Worm (Caenorhabditis elegans) whole organism, L1 larva: ENCODE data around the gene F44D12.19.
A peak's percentile ranks its signal among the peaks of the same experiment; 100 is the strongest.

Source experiments
- C16A3.4 ChIP-seq: fragments of 150-350 bp; optimal IDR thresholded peaks from 2 replicates; lab custom pipeline; 2014; ENCODE audit warnings: missing biosample characterization, missing genetic modification characterization
- C34B4.2 ChIP-seq: sonication (generic microtip); optimal IDR thresholded peaks from 2 replicates; lab custom pipeline; 2017; ENCODE audit warnings: mild to moderate bottlenecking, missing genetic modification characterization, missing compliant biosample characterization
- F16B12.6 ChIP-seq: fragments of 150-350 bp; optimal IDR thresholded peaks from 2 replicates; lab custom pipeline; 2014; ENCODE audit warnings: missing biosample characterization, missing genetic modification characterization
- aha-1 ChIP-seq: fragments of 150-350 bp; optimal IDR thresholded peaks from 2 replicates; lab custom pipeline; 2014; ENCODE audit warnings: missing biosample characterization, missing genetic modification characterization
- aly-2 ChIP-seq: fragments of 150-350 bp; optimal IDR thresholded peaks from 2 replicates; lab custom pipeline; 2014; ENCODE audit warnings: missing biosample characterization, missing genetic modification characterization
- ama-1 ChIP-seq: fragments of 150-350 bp; optimal IDR thresholded peaks from 2 replicates; lab custom pipeline; 2014
- blmp-1 ChIP-seq: fragments of 150-350 bp; optimal IDR thresholded peaks from 2 replicates; lab custom pipeline; 2014; ENCODE audit warnings: missing biosample characterization, missing genetic modification characterization
- ceh-63 ChIP-seq: fragments of 200-800 bp; sonication (Bioruptor generic); optimal IDR thresholded peaks from 2 replicates; lab custom pipeline; 2018; ENCODE audit warnings: mild to moderate bottlenecking, missing genetic modification characterization, missing compliant biosample characterization
- ceh-82 ChIP-seq, 3 experiments: fragments of 150-350 bp in 1 of 3; sonication (generic microtip) in 2 of 3; optimal IDR thresholded peaks; 2 replicates each; lab custom pipeline; 2014 to 2017; ENCODE audit warnings: missing biosample characterization in 3 of 3, missing genetic modification characterization in 3 of 3
- ceh-88 ChIP-seq: fragments of 200-800 bp; sonication (Bioruptor generic); IDR thresholded peaks from 2 replicates; pipeline ENCODE4 v1.3.6; 2022; ENCODE audit warnings: missing genetic modification characterization, missing compliant biosample characterization
- ceh-90 ChIP-seq: sonication (generic microtip); optimal IDR thresholded peaks from 2 replicates; lab custom pipeline; 2016; ENCODE audit warnings: missing genetic modification characterization, missing compliant biosample characterization
- dpl-1 ChIP-seq, 3 experiments: fragments of 150-350 bp in 2 of 3; sonication (generic microtip) in 1 of 3; optimal IDR thresholded peaks; 2 replicates each; lab custom pipeline; 2014 to 2017; ENCODE audit warnings: missing biosample characterization in 3 of 3, missing genetic modification characterization in 3 of 3, missing genetic modification reagents in 3 of 3
- efl-1 ChIP-seq, 4 experiments: fragments of 150-350 bp; optimal IDR thresholded peaks in 3 of 4; peaks in 1 of 4; 1 replicate in 1 of 4; 2 replicates in 3 of 4; lab custom pipeline; 2014; ENCODE audit warnings: missing biosample characterization in 2 of 4, missing genetic modification characterization in 2 of 4, missing genetic modification reagents in 2 of 4
- egl-13 ChIP-seq: sonication (generic microtip); optimal IDR thresholded peaks from 2 replicates; lab custom pipeline; 2016; ENCODE audit warnings: missing genotype, missing genetic modification reagents, missing genetic modification characterization, missing compliant biosample characterization
- elt-3 ChIP-seq, 6 experiments: fragments of 150-350 bp in 1 of 6; sonication (generic microtip); optimal IDR thresholded peaks; 2 replicates each; lab custom pipeline; 2017 to 2018; ENCODE audit warnings: missing biosample characterization in 6 of 6, missing genetic modification characterization in 6 of 6, inconsistent platforms in 1 of 6
- ets-5 ChIP-seq: fragments of 200-800 bp; sonication (Bioruptor generic); IDR thresholded peaks from 2 replicates; pipeline ENCODE4 v1.3.6; 2022; ENCODE audit warnings: missing genetic modification characterization, missing compliant biosample characterization
- fkh-10 ChIP-seq: sonication (generic microtip); optimal IDR thresholded peaks from 2 replicates; lab custom pipeline; 2017; ENCODE audit warnings: missing biosample characterization, missing genetic modification reagents, missing genetic modification characterization
- fkh-8 ChIP-seq: sonication (generic microtip); optimal IDR thresholded peaks from 2 replicates; lab custom pipeline; 2016; ENCODE audit warnings: mild to moderate bottlenecking, missing genetic modification characterization, missing compliant biosample characterization
- grh-1 ChIP-seq: fragments of 200-800 bp; sonication (Bioruptor generic); IDR thresholded peaks from 2 replicates; pipeline ENCODE4 v1.3.6; 2022; ENCODE audit warnings: missing genetic modification reagents, missing genetic modification characterization, missing compliant biosample characterization
- hpl-2 ChIP-seq: fragments of 150-350 bp; optimal IDR thresholded peaks from 2 replicates; lab custom pipeline; 2014; ENCODE audit warnings: missing biosample characterization, missing genetic modification reagents, missing genetic modification characterization
- irx-1 ChIP-seq: sonication (generic microtip); optimal IDR thresholded peaks from 2 replicates; lab custom pipeline; 2016; ENCODE audit warnings: missing genetic modification characterization, missing compliant biosample characterization
- jun-1 ChIP-seq: fragments of 150-350 bp; optimal IDR thresholded peaks from 2 replicates; lab custom pipeline; 2014; ENCODE audit warnings: missing biosample characterization, missing genetic modification reagents, missing genetic modification characterization
- lin-13 ChIP-seq: fragments of 150-350 bp; optimal IDR thresholded peaks from 2 replicates; lab custom pipeline; 2014; ENCODE audit warnings: missing biosample characterization, missing genetic modification reagents, missing genetic modification characterization
- lin-14 ChIP-seq: fragments of 200-800 bp; sonication (Bioruptor generic); optimal IDR thresholded peaks from 2 replicates; lab custom pipeline; 2018; ENCODE audit warnings: mild to moderate bottlenecking, missing genetic modification characterization, moderate library complexity, missing compliant biosample characterization
- lin-15B ChIP-seq: fragments of 150-350 bp; sonication (generic microtip); optimal IDR thresholded peaks from 3 replicates; lab custom pipeline; 2014; ENCODE audit warnings: missing biosample characterization, missing genetic modification characterization
- lin-35 ChIP-seq, 2 experiments: fragments of 150-350 bp; optimal IDR thresholded peaks; 2 replicates each; lab custom pipeline; 2014; ENCODE audit warnings: missing biosample characterization in 2 of 2, missing genetic modification characterization in 2 of 2, missing genetic modification reagents in 2 of 2
- lir-3 ChIP-seq: sonication (generic microtip); optimal IDR thresholded peaks from 2 replicates; lab custom pipeline; 2016; ENCODE audit warnings: mild to moderate bottlenecking, missing genetic modification characterization, moderate library complexity, missing compliant biosample characterization; ENCODE audit not compliant: poor library complexity
- mab-9 ChIP-seq: fragments of 200-800 bp; sonication (Bioruptor generic); IDR thresholded peaks from 2 replicates; pipeline ENCODE4 v1.3.6; 2022; ENCODE audit warnings: missing genetic modification reagents, missing genetic modification characterization, missing compliant biosample characterization
- mdl-1 ChIP-seq, 2 experiments: fragments of 150-350 bp; optimal IDR thresholded peaks; 2 replicates each; lab custom pipeline; 2014 to 2017; ENCODE audit warnings: missing biosample characterization in 2 of 2, missing genetic modification characterization in 2 of 2, inconsistent platforms in 1 of 2
- nhr-11 ChIP-seq: fragments of 150-350 bp; optimal IDR thresholded peaks from 2 replicates; lab custom pipeline; 2014; ENCODE audit warnings: missing biosample characterization, missing genetic modification characterization
- nhr-19 ChIP-seq: fragments of 200-800 bp; sonication (Bioruptor generic); conservative IDR thresholded peaks from 2 replicates; pipeline ENCODE4 v1.3.6; 2022; ENCODE audit warnings: missing genetic modification characterization, missing compliant biosample characterization
- nhr-20 ChIP-seq: sonication (generic microtip); optimal IDR thresholded peaks from 2 replicates; lab custom pipeline; 2016; ENCODE audit warnings: mild to moderate bottlenecking, missing genetic modification characterization, missing compliant biosample characterization
- nhr-237 ChIP-seq: fragments of 150-350 bp; optimal IDR thresholded peaks from 2 replicates; lab custom pipeline; 2014; ENCODE audit warnings: missing biosample characterization, missing genetic modification characterization
- nhr-28 ChIP-seq: fragments of 150-350 bp; optimal IDR thresholded peaks from 2 replicates; lab custom pipeline; 2014; ENCODE audit warnings: missing biosample characterization, missing genetic modification characterization
- nhr-47 ChIP-seq: sonication (generic microtip); optimal IDR thresholded peaks from 2 replicates; lab custom pipeline; 2016; ENCODE audit warnings: mild to moderate bottlenecking, missing genetic modification characterization, moderate library complexity, missing compliant biosample characterization
- nhr-71 ChIP-seq: sonication (generic microtip); optimal IDR thresholded peaks from 2 replicates; lab custom pipeline; 2016; ENCODE audit warnings: mild to moderate bottlenecking, missing genetic modification characterization, moderate library complexity, missing compliant biosample characterization
- nhr-84 ChIP-seq: sonication (generic microtip); optimal IDR thresholded peaks from 2 replicates; lab custom pipeline; 2017; ENCODE audit warnings: missing biosample characterization, missing genetic modification characterization
- nhr-85 ChIP-seq: sonication (generic microtip); peaks from one replicate; lab custom pipeline; 2016; ENCODE audit warnings: missing genetic modification characterization, inconsistent platforms, missing compliant biosample characterization
- nhr-90 ChIP-seq: sonication (generic microtip); optimal IDR thresholded peaks from 2 replicates; lab custom pipeline; 2016; ENCODE audit warnings: mild to moderate bottlenecking, missing genetic modification characterization, missing compliant biosample characterization; ENCODE audit not compliant: poor library complexity
- pag-3 ChIP-seq: sonication (generic microtip); optimal IDR thresholded peaks from 2 replicates; lab custom pipeline; 2017; ENCODE audit warnings: missing genetic modification characterization, mild to moderate bottlenecking, missing compliant biosample characterization, antibody characterized with exemption, borderline replicate concordance; ENCODE audit not compliant: insufficient read depth
- pax-3 ChIP-seq: fragments of 200-800 bp; sonication (Bioruptor generic); optimal IDR thresholded peaks from 2 replicates; lab custom pipeline; 2018; ENCODE audit warnings: mild to moderate bottlenecking, missing genetic modification characterization, moderate library complexity, missing compliant biosample characterization
- pqm-1 ChIP-seq: sonication (generic microtip); optimal IDR thresholded peaks from 3 replicates; lab custom pipeline; 2017; ENCODE audit warnings: missing biosample characterization, missing genetic modification characterization
- skn-1 ChIP-seq: fragments of 150-350 bp; optimal IDR thresholded peaks from 2 replicates; lab custom pipeline; 2014; ENCODE audit warnings: missing biosample characterization, missing genetic modification characterization
- snpc-4 ChIP-seq: fragments of 150-350 bp; optimal IDR thresholded peaks from 2 replicates; lab custom pipeline; 2014; ENCODE audit warnings: missing biosample characterization, missing genetic modification characterization
- sptf-1 ChIP-seq: fragments of 150-350 bp; optimal IDR thresholded peaks from 2 replicates; lab custom pipeline; 2014; ENCODE audit warnings: missing biosample characterization, missing genetic modification characterization
- unc-30 ChIP-seq: sonication (generic microtip); optimal IDR thresholded peaks from 2 replicates; lab custom pipeline; 2017; ENCODE audit warnings: missing biosample characterization, missing genetic modification characterization
- unc-98 ChIP-seq: fragments of 200-800 bp; sonication (Bioruptor generic); IDR thresholded peaks from 2 replicates; pipeline ENCODE4 v1.3.6; 2022; ENCODE audit warnings: missing genetic modification characterization, missing compliant biosample characterization
- xbp-1 ChIP-seq: sonication (generic microtip); optimal IDR thresholded peaks from 2 replicates; lab custom pipeline; 2016; ENCODE audit warnings: missing genetic modification characterization, missing compliant biosample characterization
- zag-1 ChIP-seq: fragments of 150-350 bp; optimal IDR thresholded peaks from 2 replicates; lab custom pipeline; 2014; ENCODE audit warnings: missing biosample characterization, missing genetic modification characterization
- ztf-11 ChIP-seq, 2 experiments: sonication (generic microtip); optimal IDR thresholded peaks; 2 replicates each; lab custom pipeline; 2016 to 2017; ENCODE audit warnings: missing genetic modification characterization in 2 of 2, missing biosample characterization in 1 of 2, missing compliant biosample characterization in 1 of 2
- ztf-4 ChIP-seq: fragments of 150-350 bp; optimal IDR thresholded peaks from 2 replicates; lab custom pipeline; 2014; ENCODE audit warnings: missing biosample characterization, missing genetic modification characterization

F44D12.19 gene

ce11 chrIV:10006792-10007191, 14.6 kb upstream of the F44D12.19 start, which contains the start of gene C47E12.13:
Gene C47E12.13, minus strand, starts transcription at chrIV:10006892.
- TF ChIP-seq lin-14 (no peak), snpc-4 (tag; lab: Kevin White, UChicago) (no peak), jun-1 (tag; lab: Kevin White, UChicago) (no peak), ceh-88 (GFP tag; lab: Robert Waterston, UW) (no peak), C16A3.4 (tag; lab: Kevin White, UChicago) (no peak), lin-13 (no peak), nhr-11 (tag; lab: Kevin White, UChicago) (no peak)

- peak in 1 of 2 experiments; percentile 10 for TF ChIP-seq lin-35 (GFP tag; optimal IDR thresholded peaks at IDR 0.05; lab: Kevin White, UChicago)
- no peak for TF ChIP-seq ztf-4 (tag; lab: Kevin White, UChicago)
- peak in 2 of 6 experiments; percentile 32 to 67 for TF ChIP-seq elt-3 (tag; optimal IDR thresholded peaks at IDR 0.05; lab: Kevin White, UChicago)
- TF ChIP-seq blmp-1: peak; percentile 99
- no peak for TF ChIP-seq nhr-90 (tag; lab: Kevin White, UChicago)
- TF ChIP-seq mdl-1 (tag; optimal IDR thresholded peaks at IDR 0.05; lab: Kevin White, UChicago): peak in 1 of 2 experiments; percentile 34
- TF ChIP-seq fkh-8 (tag; lab: Kevin White, UChicago): no peak
- TF ChIP-seq aha-1 (tag; lab: Kevin White, UChicago): no peak
- no peak for TF ChIP-seq lir-3
- no peak for TF ChIP-seq nhr-47
- peak in 1 of 2 experiments; percentile 4 for TF ChIP-seq efl-1 (optimal IDR thresholded peaks at IDR 0.05; lab: Kevin White, UChicago)
- peak in 1 of 2 experiments; percentile 56 for TF ChIP-seq efl-1 (GFP tag; optimal IDR thresholded peaks at IDR 0.05 in 1 of 2; lab: Kevin White, UChicago)
- no peak for TF ChIP-seq grh-1
- peak; percentile 5 for TF ChIP-seq nhr-20 (tag; lab: Kevin White, UChicago)
- TF ChIP-seq ceh-63: no peak
- no peak for TF ChIP-seq fkh-10 (GFP tag; lab: Kevin White, UChicago)
- no peak for TF ChIP-seq dpl-1 (GFP tag; optimal IDR thresholded peaks at IDR 0.05; lab: Kevin White, UChicago)
- TF ChIP-seq C34B4.2 (tag; lab: Kevin White, UChicago): no peak
- no peak for TF ChIP-seq pqm-1 (tag; lab: Kevin White, UChicago)
- no peak for TF ChIP-seq ceh-90 (tag; lab: Kevin White, UChicago)
- TF ChIP-seq ztf-11 (tag; optimal IDR thresholded peaks at IDR 0.05; lab: Kevin White, UChicago): no peak
- TF ChIP-seq lin-13: no peak
- no peak for TF ChIP-seq zag-1 (tag; lab: Kevin White, UChicago)
- no peak for TF ChIP-seq unc-30
- TF ChIP-seq xbp-1 (tag; lab: Kevin White, UChicago): no peak
- TF ChIP-seq ets-5: no peak
- TF ChIP-seq nhr-237 (tag; lab: Kevin White, UChicago): no peak
- TF ChIP-seq ama-1 (lab: Kevin White, UChicago): no peak
- TF ChIP-seq irx-1: no peak
- TF ChIP-seq unc-98: no peak
- no peak for TF ChIP-seq snpc-4 (tag; lab: Kevin White, UChicago)
- TF ChIP-seq egl-13 (tag; lab: Kevin White, UChicago): no peak
- TF ChIP-seq hpl-2 (GFP tag; lab: Kevin White, UChicago): no peak
- TF ChIP-seq lin-14: peak; percentile 78
- TF ChIP-seq pag-3 (tag; lab: Kevin White, UChicago): no peak
- no peak for TF ChIP-seq mab-9 (GFP tag; lab: Robert Waterston, UW)
- TF ChIP-seq nhr-84 (tag; lab: Kevin White, UChicago): no peak
- TF ChIP-seq ceh-82 (tag; optimal IDR thresholded peaks at IDR 0.05; lab: Kevin White, UChicago): no peak
- TF ChIP-seq lin-15B (tag; lab: Kevin White, UChicago): no peak
- TF ChIP-seq nhr-19: no peak
- TF ChIP-seq ceh-88 (GFP tag; lab: Robert Waterston, UW): no peak
- TF ChIP-seq nhr-71 (tag; lab: Kevin White, UChicago): peak; percentile 5
- TF ChIP-seq skn-1 (tag; lab: Kevin White, UChicago): peak; percentile 23
- no peak for TF ChIP-seq F16B12.6 (tag; lab: Kevin White, UChicago)
- no peak for TF ChIP-seq pax-3 (tag; lab: Kevin White, UChicago)
- TF ChIP-seq sptf-1 (tag; lab: Kevin White, UChicago): no peak
- TF ChIP-seq aly-2: no peak
- TF ChIP-seq nhr-85 (tag; lab: Kevin White, UChicago): no peak
- no peak for TF ChIP-seq nhr-28 (tag; lab: Kevin White, UChicago)
Measured at ce11 chrIV:10007758-10008157, 13.6 kb upstream of the F44D12.19 start.
